Fruit fly (Drosophila melanogaster) whole organism, embryonic: Measurements from ENCODE around the gene NdufV3.

Experiments
- CG14050 ChIP-seq: fragments of 200-800 bp; sonication (Bioruptor generic); IDR thresholded peaks from 3 replicates; pipeline ENCODE4 v1.3.6; 2022; ENCODE audit warnings: missing biosample characterization, missing genetic modification characterization
- CG16779 ChIP-seq: fragments of 200-800 bp; sonication (Bioruptor generic); IDR thresholded peaks from 2 replicates; pipeline ENCODE4 v1.3.6; 2022; ENCODE audit warnings: missing biosample characterization, missing genetic modification characterization
- CG17361 ChIP-seq: fragments of 200-800 bp; sonication (Bioruptor generic); IDR thresholded peaks from 3 replicates; pipeline ENCODE4 v1.3.6; 2022; ENCODE audit warnings: missing biosample characterization, missing genetic modification characterization
- CG2129 ChIP-seq: fragments of 200-800 bp; sonication (Bioruptor generic); IDR thresholded peaks from 2 replicates; pipeline ENCODE4 v1.3.6; 2022; ENCODE audit warnings: missing biosample characterization, missing genetic modification characterization; ENCODE audit not compliant: partially characterized antibody
- CG2202 ChIP-seq: fragments of 200-800 bp; sonication (Bioruptor generic); optimal IDR thresholded peaks from 2 replicates; lab custom pipeline; 2018; ENCODE audit warnings: missing biosample characterization, mild to moderate bottlenecking, missing genetic modification characterization
- CG3065 ChIP-seq: fragments of 200-800 bp; sonication (Bioruptor generic); optimal IDR thresholded peaks from 2 replicates; lab custom pipeline; 2016; ENCODE audit warnings: missing biosample characterization, missing genetic modification characterization
- CG32532 ChIP-seq: fragments of 200-800 bp; sonication (Bioruptor generic); IDR thresholded peaks from 2 replicates; pipeline ENCODE4 v1.3.6; 2022; ENCODE audit warnings: missing biosample characterization, missing genetic modification characterization
- CG3281 ChIP-seq: fragments of 200-800 bp; sonication (Bioruptor generic); optimal IDR thresholded peaks from 3 replicates; lab custom pipeline; 2017; ENCODE audit warnings: missing biosample characterization, mild to moderate bottlenecking, missing genetic modification characterization
- CG4282 ChIP-seq: fragments of 200-800 bp; sonication (Bioruptor generic); optimal IDR thresholded peaks from 2 replicates; lab custom pipeline; 2016; ENCODE audit warnings: missing biosample characterization, missing genetic modification characterization
- CG4707 ChIP-seq: fragments of 200-800 bp; sonication (Bioruptor generic); optimal IDR thresholded peaks from 2 replicates; lab custom pipeline; 2018; ENCODE audit warnings: missing biosample characterization, mild to moderate bottlenecking, missing genetic modification characterization, moderate library complexity
- CG4854 ChIP-seq: fragments of 200-800 bp; sonication (Bioruptor generic); optimal IDR thresholded peaks from 2 replicates; lab custom pipeline; 2016; ENCODE audit warnings: missing biosample characterization, missing genetic modification characterization, inconsistent platforms
- CG5245 ChIP-seq: fragments of 200-800 bp; sonication (Bioruptor generic); optimal IDR thresholded peaks from 3 replicates; lab custom pipeline; 2016; ENCODE audit warnings: missing biosample characterization, missing genetic modification characterization
- CG5953 ChIP-seq: fragments of 200-800 bp; sonication (Bioruptor generic); IDR thresholded peaks from 2 replicates; pipeline ENCODE4 v1.3.6; 2022; ENCODE audit warnings: missing biosample characterization, missing genetic modification characterization
- CG6689 ChIP-seq: fragments of 200-800 bp; sonication (Bioruptor generic); IDR thresholded peaks from 2 replicates; pipeline ENCODE4 v1.3.6; 2022; ENCODE audit warnings: missing biosample characterization, missing genetic modification characterization
- CG9797 ChIP-seq: fragments of 200-800 bp; sonication (Bioruptor generic); optimal IDR thresholded peaks from 3 replicates; lab custom pipeline; 2018; ENCODE audit warnings: missing biosample characterization, mild to moderate bottlenecking, missing genetic modification characterization
- GATAe ChIP-seq: fragments of 200-800 bp; sonication (Bioruptor generic); conservative IDR thresholded peaks from 2 replicates; pipeline ENCODE4 v1.3.6; 2022; ENCODE audit warnings: missing biosample characterization, missing genetic modification characterization
- Gsc ChIP-seq: fragments of 200-800 bp; sonication (Bioruptor generic); IDR thresholded peaks from 2 replicates; pipeline ENCODE4 v1.3.6; 2022; ENCODE audit warnings: missing biosample characterization, missing genetic modification characterization
- Hr39 ChIP-seq: fragments of >200 bp; optimal IDR thresholded peaks from 2 replicates; lab custom pipeline; 2017
- Hr51 ChIP-seq, 2 experiments: fragments of 200-800 bp; sonication (Bioruptor generic); optimal IDR thresholded peaks; 2 replicates in 1 of 2; 3 replicates in 1 of 2; lab custom pipeline; 2016 to 2018; ENCODE audit warnings: missing biosample characterization in 2 of 2, missing genetic modification characterization in 2 of 2, mild to moderate bottlenecking in 1 of 2, moderate library complexity in 1 of 2
- Jarid2 ChIP-seq: fragments of 200-800 bp; sonication (Bioruptor generic); optimal IDR thresholded peaks from 3 replicates; lab custom pipeline; 2017; ENCODE audit warnings: mild to moderate bottlenecking, missing biosample characterization, missing genetic modification reagents, missing genetic modification characterization
- Mad ChIP-seq: fragments of 200-800 bp; sonication (Bioruptor generic); optimal IDR thresholded peaks from 2 replicates; lab custom pipeline; 2016; ENCODE audit warnings: missing biosample characterization, missing genetic modification characterization
- Mes4 ChIP-seq: fragments of 200-800 bp; sonication (Bioruptor generic); optimal IDR thresholded peaks from 2 replicates; lab custom pipeline; 2016; ENCODE audit warnings: missing biosample characterization, missing genetic modification characterization
- NK7.1 ChIP-seq: fragments of 200-800 bp; sonication (Bioruptor generic); optimal IDR thresholded peaks from 3 replicates; lab custom pipeline; 2016; ENCODE audit warnings: missing biosample characterization, missing genetic modification characterization
- Nf-YA ChIP-seq: fragments of 200-800 bp; sonication (Bioruptor generic); IDR thresholded peaks from 2 replicates; pipeline ENCODE4 v1.3.6; 2022; ENCODE audit warnings: missing biosample characterization, missing genetic modification characterization
- NfI ChIP-seq: fragments of 200-800 bp; sonication (Bioruptor generic); optimal IDR thresholded peaks from 3 replicates; lab custom pipeline; 2018; ENCODE audit warnings: missing biosample characterization, mild to moderate bottlenecking, missing genetic modification characterization, moderate library complexity
- Oli ChIP-seq: fragments of 200-800 bp; sonication (Bioruptor generic); optimal IDR thresholded peaks from 2 replicates; lab custom pipeline; 2018; ENCODE audit warnings: missing biosample characterization, mild to moderate bottlenecking, missing genetic modification characterization, moderate library complexity
- PHDP ChIP-seq: fragments of 200-800 bp; sonication (Bioruptor generic); optimal IDR thresholded peaks from 3 replicates; lab custom pipeline; 2018; ENCODE audit warnings: missing biosample characterization, mild to moderate bottlenecking, missing genetic modification characterization, moderate library complexity
- TFAM ChIP-seq: fragments of 200-800 bp; sonication (Bioruptor generic); optimal IDR thresholded peaks from 2 replicates; lab custom pipeline; 2017; ENCODE audit warnings: missing biosample characterization, missing genetic modification characterization, inconsistent platforms
- Vsx1 ChIP-seq: fragments of 200-800 bp; sonication (Bioruptor generic); optimal IDR thresholded peaks from 2 replicates; lab custom pipeline; 2017; ENCODE audit warnings: missing biosample characterization, mild to moderate bottlenecking, missing genetic modification characterization, missing genetic modification reagents
- Xrp1 ChIP-seq: fragments of 200-800 bp; sonication (Bioruptor generic); IDR thresholded peaks from 2 replicates; pipeline ENCODE4 v1.3.6; 2022; ENCODE audit warnings: missing biosample characterization, missing genetic modification characterization
- caup ChIP-seq: fragments of 200-800 bp; sonication (Bioruptor generic); optimal IDR thresholded peaks from 3 replicates; lab custom pipeline; 2017; ENCODE audit warnings: missing biosample characterization, mild to moderate bottlenecking, missing genetic modification characterization, moderate library complexity; ENCODE audit not compliant: severe bottlenecking
- chif ChIP-seq, 2 experiments: fragments of 200-800 bp; sonication (Bioruptor generic); optimal IDR thresholded peaks; 3 replicates each; lab custom pipeline; 2016; ENCODE audit warnings: missing biosample characterization in 2 of 2, missing genetic modification characterization in 2 of 2
- crp ChIP-seq, 2 experiments: fragments of 200-800 bp; sonication (Bioruptor generic); optimal IDR thresholded peaks; 2 replicates in 1 of 2; 3 replicates in 1 of 2; lab custom pipeline; 2017; ENCODE audit warnings: missing biosample characterization in 2 of 2, missing genetic modification characterization in 2 of 2, mild to moderate bottlenecking in 1 of 2, moderate library complexity in 1 of 2
- esg ChIP-seq: fragments of 200-800 bp; sonication (Bioruptor generic); conservative IDR thresholded peaks from 2 replicates; pipeline ENCODE4 v1.3.6; 2022; ENCODE audit warnings: missing biosample characterization, missing genetic modification characterization
- exex ChIP-seq: fragments of 200-800 bp; sonication (Bioruptor generic); optimal IDR thresholded peaks from 4 replicates; lab custom pipeline; 2018; ENCODE audit warnings: missing biosample characterization, mild to moderate bottlenecking, missing genetic modification characterization, moderate library complexity
- h ChIP-seq: fragments of >200 bp; optimal IDR thresholded peaks from 2 replicates; lab custom pipeline; 2017
- hkb ChIP-seq, 2 experiments: fragments of 200-800 bp in 1 of 2; fragments of >200 bp in 1 of 2; sonication (Bioruptor generic) in 1 of 2; IDR thresholded peaks in 1 of 2; optimal IDR thresholded peaks in 1 of 2; 2 replicates each; pipeline versions ENCODE4 v1.3.6 to Lab custom; 2017 to 2022; ENCODE audit warnings: missing biosample characterization in 1 of 2, missing genetic modification characterization in 1 of 2
- klu ChIP-seq: fragments of 200-800 bp; sonication (Bioruptor generic); IDR thresholded peaks from 2 replicates; pipeline ENCODE4 v1.3.6; 2022; ENCODE audit warnings: missing biosample characterization, missing genetic modification characterization
- kni ChIP-seq: fragments of 200-800 bp; sonication (Bioruptor generic); optimal IDR thresholded peaks from 3 replicates; lab custom pipeline; 2017; ENCODE audit warnings: mild to moderate bottlenecking, missing biosample characterization, missing genetic modification reagents, missing genetic modification characterization
- lab ChIP-seq: fragments of 200-800 bp; sonication (Bioruptor generic); optimal IDR thresholded peaks from 3 replicates; lab custom pipeline; 2017; ENCODE audit warnings: missing biosample characterization, missing genetic modification characterization, mild to moderate bottlenecking, moderate library complexity, missing genetic modification reagents
- lbe ChIP-seq: fragments of 200-800 bp; sonication (Bioruptor generic); optimal IDR thresholded peaks from 2 replicates; lab custom pipeline; 2016; ENCODE audit warnings: missing biosample characterization, mild to moderate bottlenecking, missing genetic modification characterization
- ranshi ChIP-seq: fragments of 200-800 bp; sonication (Bioruptor generic); IDR thresholded peaks from 2 replicates; pipeline ENCODE4 v1.3.6; 2022; ENCODE audit warnings: missing biosample characterization, missing genetic modification characterization
- sens-2 ChIP-seq: fragments of 200-800 bp; sonication (Bioruptor generic); IDR thresholded peaks from 2 replicates; pipeline ENCODE4 v1.3.6; 2022; ENCODE audit warnings: missing biosample characterization, missing genetic modification characterization
- sisA ChIP-seq: fragments of 200-800 bp; sonication (Bioruptor generic); IDR thresholded peaks from 2 replicates; pipeline ENCODE4 v1.3.6; 2022; ENCODE audit warnings: missing biosample characterization, missing genetic modification characterization
- slou ChIP-seq: fragments of 200-800 bp; sonication (Bioruptor generic); optimal IDR thresholded peaks from 3 replicates; lab custom pipeline; 2016; ENCODE audit warnings: missing biosample characterization, missing genetic modification characterization
- sna ChIP-seq: fragments of 200-800 bp; sonication (Bioruptor generic); IDR thresholded peaks from 2 replicates; pipeline ENCODE4 v1.3.6; 2022; ENCODE audit warnings: missing biosample characterization, missing genetic modification characterization; ENCODE audit not compliant: partially characterized antibody
- stwl ChIP-seq: fragments of 200-800 bp; sonication (Bioruptor generic); optimal IDR thresholded peaks from 3 replicates; lab custom pipeline; 2018; ENCODE audit warnings: missing biosample characterization, mild to moderate bottlenecking, missing genetic modification characterization, moderate library complexity
- unc-4 ChIP-seq: fragments of 200-800 bp; sonication (Bioruptor generic); IDR thresholded peaks from 2 replicates; pipeline ENCODE4 v1.3.6; 2022; ENCODE audit warnings: missing biosample characterization, missing genetic modification characterization; ENCODE audit not compliant: partially characterized antibody
- unpg ChIP-seq: fragments of 200-800 bp; sonication (Bioruptor generic); optimal IDR thresholded peaks from 3 replicates; lab custom pipeline; 2018; ENCODE audit warnings: missing biosample characterization, mild to moderate bottlenecking, missing genetic modification characterization, moderate library complexity
- vfl ChIP-seq: fragments of 200-800 bp; sonication (Bioruptor generic); optimal IDR thresholded peaks from 2 replicates; lab custom pipeline; 2016; ENCODE audit warnings: missing biosample characterization, missing genetic modification characterization
- wdn ChIP-seq: fragments of 200-800 bp; sonication (Bioruptor generic); IDR thresholded peaks from 2 replicates; pipeline ENCODE4 v1.3.6; 2022; ENCODE audit warnings: missing biosample characterization, missing genetic modification characterization
- wor ChIP-seq: fragments of 200-800 bp; sonication (Bioruptor generic); IDR thresholded peaks from 2 replicates; pipeline ENCODE4 v1.3.6; 2022; ENCODE audit warnings: missing biosample characterization, missing genetic modification characterization

The NdufV3 gene

DNA sequence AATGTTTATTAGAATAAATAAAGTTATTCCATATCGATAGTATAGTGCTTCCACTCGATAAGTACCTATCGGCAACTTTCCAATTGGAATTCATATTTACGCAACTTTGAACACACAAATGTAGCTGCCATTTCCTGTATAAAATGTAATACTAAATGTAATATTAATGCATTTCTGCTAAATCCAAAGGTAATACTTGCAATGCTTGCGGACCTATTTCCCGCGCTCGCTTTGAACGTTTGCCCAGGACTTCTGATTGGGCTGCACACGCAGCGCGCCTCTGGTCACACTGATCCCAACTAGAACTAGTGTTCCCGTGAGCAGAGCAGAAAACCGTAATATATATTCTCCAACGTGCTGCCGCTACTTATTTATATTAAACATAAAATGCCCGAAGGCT is 19.6 kb downstream of the NdufV3 start, which contains the start of gene dlg1 (continued):
- TF ChIP-seq CG2129 (peak; percentile 31; the same call in 1 of the 2 replicates), CG3281 (GFP tag; lab: Kevin White, UChicago) (no peak), unpg (GFP tag; lab: Kevin White, UChicago) (no peak), caup (GFP tag; lab: Kevin White, UChicago) (no peak), ranshi (GFP tag; lab: Robert Waterston, UW) (no peak), esg (no peak), sens-2 (GFP tag; lab: Robert Waterston, UW) (no peak), Jarid2 (GFP tag; lab: Kevin White, UChicago) (no peak), CG14050 (GFP tag; lab: Robert Waterston, UW) (no peak), CG17361 (GFP tag; lab: Robert Waterston, UW) (no peak), CG4854 (GFP tag; lab: Kevin White, UChicago) (no peak), CG9797 (peak; percentile 55), Xrp1 (GFP tag; lab: Robert Waterston, UW) (no peak), chif (GFP tag; optimal IDR thresholded peaks at IDR 0.05; lab: Kevin White, UChicago) (no peak), Nf-YA (GFP tag; lab: Robert Waterston, UW) (no peak), unc-4 (GFP tag; lab: Robert Waterston, UW) (peak; percentile 70), CG32532 (GFP tag; lab: Robert Waterston, UW) (no peak), CG4707 (GFP tag; lab: Kevin White, UChicago) (no peak), Mes4 (GFP tag; lab: Kevin White, UChicago) (no peak), Gsc (GFP tag; lab: Robert Waterston, UW) (no peak), CG3065 (no peak), NK7.1 (GFP tag; lab: Kevin White, UChicago) (no peak), Mad (GFP tag; lab: Kevin White, UChicago) (no peak), kni (GFP tag; lab: Kevin White, UChicago) (no peak), GATAe (GFP tag; lab: Robert Waterston, UW) (no peak), CG4282 (GFP tag; lab: Kevin White, UChicago) (no peak), CG6689 (GFP tag; lab: Robert Waterston, UW) (no peak), TFAM (GFP tag; lab: Kevin White, UChicago) (no peak), lbe (GFP tag; lab: Kevin White, UChicago) (no peak), PHDP (tag; lab: Kevin White, UChicago) (no peak), exex (tag; lab: Kevin White, UChicago) (no peak), slou (no peak), h (lab: Kevin White, UChicago) (no peak), wor (no peak), Hr39 (lab: Kevin White, UChicago) (no peak), CG5245 (GFP tag; lab: Kevin White, UChicago) (no peak), sisA (GFP tag; lab: Robert Waterston, UW) (no peak), wdn (GFP tag; lab: Robert Waterston, UW) (no peak), Vsx1 (GFP tag; lab: Kevin White, UChicago) (no peak), hkb (optimal IDR thresholded peaks at IDR 0.05; lab: Kevin White, UChicago) (no peak), hkb (GFP tag; IDR thresholded peaks at IDR 0.05; lab: Robert Waterston, UW) (no peak), vfl (no peak), CG16779 (GFP tag; lab: Robert Waterston, UW) (no peak), klu (GFP tag; lab: Robert Waterston, UW) (no peak), crp (GFP tag; optimal IDR thresholded peaks at IDR 0.05; lab: Kevin White, UChicago) (no peak), stwl (tag; lab: Kevin White, UChicago) (peak; percentile 63), CG5953 (no peak), CG2202 (tag; lab: Kevin White, UChicago) (no peak), Oli (no peak), lab (GFP tag; lab: Kevin White, UChicago) (no peak), sna (GFP tag; lab: Robert Waterston, UW) (peak; percentile 56), Hr51 (GFP tag; optimal IDR thresholded peaks at IDR 0.05; lab: Kevin White, UChicago) (no peak), NfI (GFP tag; lab: Kevin White, UChicago) (no peak)
